Worm (Caenorhabditis elegans) whole organism, mixed stage, embryonic: Measurements from ENCODE around the gene ZK1010.10.

ENCODE experiments used
- ces-1 ChIP-seq: fragments of 150-350 bp; optimal IDR thresholded peaks from 2 replicates; lab custom pipeline; 2014; ENCODE audit warnings: missing biosample characterization, missing genetic modification reagents, missing genetic modification characterization
- elt-1 ChIP-seq: sonication (generic microtip); optimal IDR thresholded peaks from 2 replicates; lab custom pipeline; 2017; ENCODE audit warnings: missing genetic modification characterization, mild to moderate bottlenecking, missing compliant biosample characterization, antibody characterized with exemption, moderate library complexity, borderline replicate concordance; ENCODE audit not compliant: insufficient read depth
- elt-3 ChIP-seq: fragments of 150-350 bp; optimal IDR thresholded peaks from 2 replicates; lab custom pipeline; 2014; ENCODE audit warnings: missing biosample characterization, missing genetic modification characterization
- nhr-237 ChIP-seq: fragments of 150-350 bp; optimal IDR thresholded peaks from 2 replicates; lab custom pipeline; 2014; ENCODE audit warnings: missing biosample characterization, missing genetic modification characterization
- nhr-28 ChIP-seq: fragments of 150-350 bp; optimal IDR thresholded peaks from 2 replicates; lab custom pipeline; 2014; ENCODE audit warnings: missing biosample characterization, missing genetic modification characterization
- nhr-76 ChIP-seq: sonication (generic microtip); optimal IDR thresholded peaks from 2 replicates; lab custom pipeline; 2017; ENCODE audit warnings: missing biosample characterization, missing genetic modification characterization
- pha-4 ChIP-seq: fragments of 150-350 bp; optimal IDR thresholded peaks from 2 replicates; lab custom pipeline; 2018; ENCODE audit warnings: missing biosample characterization, missing genetic modification reagents, missing genetic modification characterization
- snpc-4 ChIP-seq: fragments of 150-350 bp; optimal IDR thresholded peaks from 2 replicates; lab custom pipeline; 2014; ENCODE audit warnings: missing biosample characterization, missing genetic modification characterization
- sptf-1 ChIP-seq: sonication (generic microtip); optimal IDR thresholded peaks from 2 replicates; lab custom pipeline; 2017; ENCODE audit warnings: mild to moderate bottlenecking, missing genetic modification characterization, moderate library complexity, missing compliant biosample characterization
- unc-39 ChIP-seq: fragments of 150-350 bp; optimal IDR thresholded peaks from 2 replicates; lab custom pipeline; 2014; ENCODE audit warnings: missing biosample characterization, missing genetic modification characterization
- ztf-11 ChIP-seq: fragments of 150-350 bp; optimal IDR thresholded peaks from 2 replicates; lab custom pipeline; 2014; ENCODE audit warnings: missing biosample characterization, missing genetic modification characterization

ce11 chrIII:12998252-12998651 is 3.9 kb upstream of the ZK1010.10 start:
- no peak for TF ChIP-seq pha-4 (tag; lab: Kevin White, UChicago)
- no peak for TF ChIP-seq nhr-237
- no peak for TF ChIP-seq elt-3 (tag; lab: Kevin White, UChicago)
- TF ChIP-seq nhr-28: no peak
- TF ChIP-seq nhr-76 (tag; lab: Kevin White, UChicago): no peak
- TF ChIP-seq elt-1 (tag; lab: Kevin White, UChicago): no peak
- TF ChIP-seq ces-1 (GFP tag; lab: Kevin White, UChicago): no peak
- no peak for TF ChIP-seq snpc-4 (tag; lab: Kevin White, UChicago)
- no peak for TF ChIP-seq unc-39 (tag; lab: Kevin White, UChicago)
- TF ChIP-seq sptf-1 (tag; lab: Kevin White, UChicago): no peak
- no peak for TF ChIP-seq ztf-11 (tag; lab: Kevin White, UChicago)
